Fruit fly (Drosophila melanogaster) whole organism: ENCODE results near the gene CG6652.

Experiments used
- CG8478 ChIP-seq: fragments of >200 bp; optimal IDR thresholded peaks from 2 replicates; lab custom pipeline; 2018; ENCODE audit warnings: inconsistent platforms
- Dll ChIP-seq: fragments of >200 bp; optimal IDR thresholded peaks from 2 replicates; lab custom pipeline; 2017
- EcR ChIP-seq, 2 experiments: fragments of >200 bp; optimal IDR thresholded peaks; 2 replicates each; lab custom pipeline; 2017; ENCODE audit warnings: missing biosample characterization in 2 of 2, missing genetic modification characterization in 2 of 2, missing genetic modification reagents in 2 of 2
- pan ChIP-seq: fragments of >200 bp; optimal IDR thresholded peaks from 2 replicates; lab custom pipeline; 2017
- psq ChIP-seq: fragments of >200 bp; optimal IDR thresholded peaks from 2 replicates; lab custom pipeline; 2017
- usp ChIP-seq: fragments of >200 bp; optimal IDR thresholded peaks from 2 replicates; lab custom pipeline; 2017; ENCODE audit warnings: missing biosample characterization, missing genetic modification characterization, mixed read lengths

The CG6652 gene

DNA sequence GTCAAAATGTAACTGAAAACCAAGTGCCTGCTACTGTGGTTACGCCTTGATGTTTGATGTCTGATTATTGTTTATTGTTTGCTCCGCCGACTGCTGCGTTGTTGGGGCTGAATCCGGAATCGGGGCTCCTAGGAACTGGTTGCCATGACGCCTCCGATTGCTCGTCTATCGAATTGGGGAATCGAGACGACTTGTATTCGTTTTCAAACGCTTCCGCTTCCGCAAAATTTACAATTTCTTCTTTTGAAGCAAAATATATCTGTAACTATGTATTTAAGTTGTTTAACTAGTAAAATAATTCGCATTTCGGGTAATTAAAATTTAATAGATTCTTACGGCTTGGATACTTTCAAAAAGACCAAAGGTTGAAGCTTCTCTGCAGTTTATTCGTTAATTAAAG, at the start of gene CG6652:
TSS of gene CG6652 (minus strand) at position 101 of the 400 bp plus-strand sequence.
- TF ChIP-seq CG8478 (lab: Kevin White, UChicago) = no peak
- TF ChIP-seq usp (GFP tag; lab: Kevin White, UChicago) = no peak
- TF ChIP-seq Dll (lab: Kevin White, UChicago) = no peak
- no peak for TF ChIP-seq psq (lab: Kevin White, UChicago)
- no peak for TF ChIP-seq pan (lab: Kevin White, UChicago)
- no peak for TF ChIP-seq EcR (GFP tag; optimal IDR thresholded peaks at IDR 0.05; lab: Kevin White, UChicago)

dm6 chr3L:17055467-17055877, 32.8 kb upstream of the CG6652 start, which contains the start of gene CG7724:
CG7724 (plus strand) TSS chr3L:17055613.
- TF ChIP-seq Dll (lab: Kevin White, UChicago) (no peak), CG8478 (lab: Kevin White, UChicago) (no peak), EcR (GFP tag; optimal IDR thresholded peaks at IDR 0.05; lab: Kevin White, UChicago) (no peak), usp (GFP tag; lab: Kevin White, UChicago) (no peak), psq (lab: Kevin White, UChicago) (no peak), pan (lab: Kevin White, UChicago) (no peak)

DNA sequence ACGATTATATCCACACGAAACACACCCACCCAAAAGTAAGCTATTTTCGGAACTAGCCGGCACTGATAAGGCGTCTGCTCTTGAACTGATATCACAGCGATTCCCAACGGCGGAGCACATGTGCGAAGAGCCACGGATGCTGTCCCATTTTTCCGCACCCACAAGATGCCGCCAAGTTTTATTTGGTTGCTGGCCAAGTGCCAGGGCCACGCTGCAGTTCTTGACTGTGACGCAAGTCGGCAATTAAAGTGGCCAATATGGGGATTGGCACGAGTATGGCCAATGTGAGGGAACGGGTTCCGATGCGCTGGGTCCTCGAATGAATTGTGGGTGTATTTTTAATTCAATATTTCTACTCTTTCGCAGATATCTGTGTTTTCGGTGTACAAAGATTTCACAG, 31.3 kb upstream of the CG6652 start:
- no peak for TF ChIP-seq usp (GFP tag; lab: Kevin White, UChicago)
- TF ChIP-seq pan (lab: Kevin White, UChicago) = no peak
- no peak for TF ChIP-seq CG8478 (lab: Kevin White, UChicago)
- no peak for TF ChIP-seq psq (lab: Kevin White, UChicago)
- no peak for TF ChIP-seq Dll (lab: Kevin White, UChicago)
- TF ChIP-seq EcR (GFP tag; optimal IDR thresholded peaks at IDR 0.05; lab: Kevin White, UChicago) = no peak

- TF ChIP-seq CG8478 (lab: Kevin White, UChicago) = no peak
- TF ChIP-seq psq (lab: Kevin White, UChicago) = no peak
- TF ChIP-seq Dll (lab: Kevin White, UChicago) = no peak
- no peak for TF ChIP-seq EcR (GFP tag; optimal IDR thresholded peaks at IDR 0.05; lab: Kevin White, UChicago)
- no peak for TF ChIP-seq usp (GFP tag; lab: Kevin White, UChicago)
- TF ChIP-seq pan (lab: Kevin White, UChicago) = no peak
Observed at dm6 chr3L:17052388-17052905, 29.8 kb upstream of the CG6652 start.

dm6 chr3L:17051472-17051871, 28.8 kb upstream of the CG6652 start:
- no peak for TF ChIP-seq Dll (lab: Kevin White, UChicago)
- no peak for TF ChIP-seq EcR (GFP tag; optimal IDR thresholded peaks at IDR 0.05; lab: Kevin White, UChicago)
- no peak for TF ChIP-seq usp (GFP tag; lab: Kevin White, UChicago)
- TF ChIP-seq psq (lab: Kevin White, UChicago) = no peak
- no peak for TF ChIP-seq CG8478 (lab: Kevin White, UChicago)
- no peak for TF ChIP-seq pan (lab: Kevin White, UChicago)

- TF ChIP-seq usp (GFP tag; lab: Kevin White, UChicago) (no peak), psq (lab: Kevin White, UChicago) (no peak), EcR (GFP tag; optimal IDR thresholded peaks at IDR 0.05; lab: Kevin White, UChicago) (no peak), Dll (lab: Kevin White, UChicago) (no peak), pan (lab: Kevin White, UChicago) (no peak), CG8478 (lab: Kevin White, UChicago) (no peak)
Observed at dm6 chr3L:17050661-17051452, 28.2 kb upstream of the CG6652 start.

DNA sequence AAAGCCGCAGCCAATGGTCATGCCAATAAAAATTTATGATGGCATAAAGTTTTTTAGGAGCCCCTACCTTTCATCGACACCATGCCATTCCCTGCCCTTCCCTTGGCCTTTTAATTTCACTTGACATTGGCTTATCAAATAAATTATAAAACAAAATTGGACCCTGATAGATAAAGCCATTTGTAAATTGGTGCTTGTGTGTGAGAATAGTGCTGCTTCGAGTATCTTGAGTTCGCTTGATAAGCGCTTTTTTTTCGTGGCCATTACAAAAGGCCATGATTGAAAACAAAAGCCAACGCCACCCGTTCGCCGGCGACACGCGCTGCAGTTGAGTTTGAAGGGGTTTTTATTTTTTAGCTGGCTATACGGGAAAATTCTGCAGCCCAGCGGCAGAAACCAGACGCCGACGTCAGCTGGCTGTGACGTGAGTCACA, 27.3 kb upstream of the CG6652 start:
- TF ChIP-seq usp (GFP tag; lab: Kevin White, UChicago) = no peak
- TF ChIP-seq EcR (GFP tag; optimal IDR thresholded peaks at IDR 0.05; lab: Kevin White, UChicago) = no peak
- TF ChIP-seq psq (lab: Kevin White, UChicago) = no peak
- TF ChIP-seq pan (lab: Kevin White, UChicago) = no peak
- no peak for TF ChIP-seq Dll (lab: Kevin White, UChicago)
- no peak for TF ChIP-seq CG8478 (lab: Kevin White, UChicago)

- TF ChIP-seq EcR (GFP tag; optimal IDR thresholded peaks at IDR 0.05; lab: Kevin White, UChicago) (no peak), usp (GFP tag; lab: Kevin White, UChicago) (no peak), psq (lab: Kevin White, UChicago) (no peak), Dll (lab: Kevin White, UChicago) (no peak), CG8478 (lab: Kevin White, UChicago) (no peak), pan (lab: Kevin White, UChicago) (no peak)
Observed at dm6 chr3L:17049314-17049713, 26.7 kb upstream of the CG6652 start, which contains the start of gene rogdi. rogdi (plus strand) TSS chr3L:17049512.

- TF ChIP-seq Dll (lab: Kevin White, UChicago) (no peak), EcR (GFP tag; optimal IDR thresholded peaks at IDR 0.05; lab: Kevin White, UChicago) (no peak), pan (lab: Kevin White, UChicago) (no peak), usp (GFP tag; lab: Kevin White, UChicago) (no peak), psq (lab: Kevin White, UChicago) (no peak), CG8478 (lab: Kevin White, UChicago) (no peak)
Observed at dm6 chr3L:17047811-17048239, 25.2 kb upstream of the CG6652 start.

DNA sequence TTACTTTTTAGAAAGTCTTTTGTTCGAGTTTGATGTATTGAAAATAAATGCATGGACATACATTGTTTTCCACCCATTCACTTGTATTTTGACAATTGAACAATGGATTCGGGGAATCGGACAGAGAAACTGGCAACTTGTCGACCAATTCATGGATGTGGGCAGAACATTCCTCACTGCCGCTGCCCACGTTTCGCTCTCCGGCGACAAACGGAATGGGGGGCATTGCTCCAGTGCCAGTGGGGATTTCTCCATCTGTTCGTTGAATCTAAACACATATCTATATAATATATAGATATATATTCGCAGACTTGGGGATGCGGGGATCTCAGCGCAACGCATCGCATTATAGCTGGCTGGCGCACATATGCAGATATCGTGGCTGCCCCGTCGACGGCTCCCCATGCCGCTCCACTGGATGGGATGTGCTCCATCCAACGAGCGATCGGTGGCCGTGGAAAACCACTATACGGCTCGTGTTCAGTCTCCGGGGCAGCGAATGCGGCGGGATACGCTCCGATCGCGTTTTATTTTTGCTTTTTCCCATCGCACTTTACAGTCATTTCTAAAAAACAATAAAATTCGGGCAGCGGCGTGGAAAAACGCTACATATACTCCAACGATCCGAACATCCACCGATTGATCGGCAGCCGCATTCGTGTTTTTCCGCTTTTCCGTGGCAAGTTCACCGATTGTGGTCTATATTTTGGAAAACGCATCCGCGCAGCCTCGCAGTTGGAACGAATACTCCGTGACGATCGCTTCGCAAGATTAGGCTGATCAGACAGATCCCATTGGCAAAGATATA, 23.0 kb upstream of the CG6652 start, which contains the start of gene TpnC73F:
TSS of gene TpnC73F (plus strand) at position 633 of the 808 bp plus-strand sequence.
- TF ChIP-seq CG8478 (lab: Kevin White, UChicago) (no peak), usp (GFP tag; lab: Kevin White, UChicago) (no peak), pan (lab: Kevin White, UChicago) (no peak), psq (lab: Kevin White, UChicago) (no peak), Dll (lab: Kevin White, UChicago) (no peak), EcR (GFP tag; optimal IDR thresholded peaks at IDR 0.05; lab: Kevin White, UChicago) (no peak)
